Fruit fly (Drosophila melanogaster) Kc167 (cell line): Measurements from ENCODE around the gene CG3568.

Source experiments
- Myc ChIP-seq: fragments of >200 bp; optimal IDR thresholded peaks from 2 replicates; lab custom pipeline; 2017; ENCODE audit warnings: missing external identifiers
- h ChIP-seq: fragments of >200 bp; optimal IDR thresholded peaks from 3 replicates; lab custom pipeline; 2018; ENCODE audit warnings: missing external identifiers
- psq ChIP-seq: fragments of >200 bp; optimal IDR thresholded peaks from 2 replicates; lab custom pipeline; 2017; ENCODE audit warnings: missing external identifiers
- ttk ChIP-seq: sonication (Bioruptor generic); optimal IDR thresholded peaks from 2 replicates; lab custom pipeline; 2017; ENCODE audit warnings: missing external identifiers

DNA sequence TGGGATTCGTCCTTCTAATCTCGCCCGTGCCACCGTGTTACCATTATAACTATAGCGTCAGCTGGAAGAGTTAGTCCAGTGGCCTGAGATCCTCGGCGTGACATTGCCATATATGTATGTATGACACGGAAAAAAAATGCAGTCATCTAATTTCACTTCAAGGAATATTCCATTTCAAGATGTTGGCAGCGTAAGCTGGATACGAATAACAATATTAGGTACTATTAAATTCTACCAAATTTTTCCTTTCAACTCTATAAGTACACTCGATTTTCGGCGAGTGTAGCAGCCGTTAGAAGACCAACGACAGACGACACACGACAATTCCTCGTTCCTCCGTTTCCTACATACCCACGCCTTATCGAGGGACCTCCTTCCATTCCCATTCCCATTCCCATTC lies 22.5 kb downstream of the CG3568 start:
- TF ChIP-seq psq (lab: Kevin White, UChicago) (no peak), Myc (lab: Kevin White, UChicago) (no peak), ttk (lab: Kevin White, UChicago) (no peak), h (lab: Kevin White, UChicago) (no peak)
